Worm (Caenorhabditis elegans) whole organism, L2 larva: Measurements from ENCODE around the gene nhr-277.

Experiments
- Y55F3AM.14 ChIP-seq: fragments of 200-800 bp; sonication (Bioruptor generic); optimal IDR thresholded peaks from 2 replicates; lab custom pipeline; 2018; ENCODE audit warnings: mild to moderate bottlenecking, missing genetic modification characterization, missing compliant biosample characterization
- ama-1 ChIP-seq: fragments of 150-350 bp; optimal IDR thresholded peaks from 2 replicates; lab custom pipeline; 2018; ENCODE audit warnings: inconsistent platforms
- fos-1 ChIP-seq: fragments of 150-350 bp; optimal IDR thresholded peaks from 2 replicates; lab custom pipeline; 2014; ENCODE audit warnings: missing biosample characterization, missing genetic modification characterization

- TF ChIP-seq Y55F3AM.14 = no peak
- TF ChIP-seq ama-1 (lab: Kevin White, UChicago) = no peak
- TF ChIP-seq fos-1 (tag; lab: Kevin White, UChicago) = no peak
These were observed at the start of gene nhr-277 for ce11 chrIV:2742470-2743044.
